Worm (Caenorhabditis elegans): ENCODE data around the gene tmed-4.

The tmed-4 gene

DNA sequence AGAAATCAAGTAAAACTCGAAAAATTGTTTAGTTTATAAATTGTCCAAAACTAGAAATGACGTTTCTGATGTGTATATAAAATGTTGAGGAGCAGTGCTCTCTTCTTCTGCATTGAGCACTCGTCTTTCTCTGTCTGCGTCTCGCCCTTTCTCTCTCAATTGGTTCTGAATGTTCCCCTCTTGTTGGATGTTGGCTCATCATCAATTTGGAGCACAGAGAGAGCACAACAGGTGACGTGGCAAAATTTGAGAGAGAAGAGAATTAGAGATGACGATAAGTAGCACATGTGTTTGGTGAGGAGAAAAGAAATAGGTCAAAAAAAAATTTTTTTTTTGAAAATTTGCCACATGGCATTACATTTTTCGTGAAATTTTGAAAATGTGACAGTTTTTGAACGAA lies 51.3 kb downstream of the tmed-4 start (continued):
- TF ChIP-seq php-3 (GFP tag; IDR thresholded peaks at IDR 0.05), result no peak
- no peak for TF ChIP-seq unc-39 (tag; optimal IDR thresholded peaks at IDR 0.05)
- no peak for TF ChIP-seq ama-1 (optimal IDR thresholded peaks at IDR 0.05)
- TF ChIP-seq mdl-1 (tag; optimal IDR thresholded peaks at IDR 0.05), result peak in 1 of 2 experiments; percentile 53
- TF ChIP-seq nhr-48 (tag; optimal IDR thresholded peaks at IDR 0.05), result no peak
- TF ChIP-seq dmd-8 (GFP tag; IDR thresholded peaks at IDR 0.05), result no peak
- TF ChIP-seq zag-1 (tag; optimal IDR thresholded peaks at IDR 0.05), result no peak
- no peak for TF ChIP-seq D1046.2 (GFP tag; IDR thresholded peaks at IDR 0.05)
- TF ChIP-seq T26A8.4 (GFP tag; IDR thresholded peaks at IDR 0.05), result no peak
- TF ChIP-seq ceh-32 (tag; optimal IDR thresholded peaks at IDR 0.05; ENCODE audit: poor library complexity), result no peak
- TF ChIP-seq arid-1 (GFP tag; conservative IDR thresholded peaks at IDR 0.05), result no peak
- 0 out of 2 replicates have a peak, but pooled peaks have one; percentile 11 for TF ChIP-seq mdt-29 (GFP tag; IDR thresholded peaks at IDR 0.05)
- TF ChIP-seq Y5F2A.4 (GFP tag; optimal IDR thresholded peaks at IDR 0.05), result no peak
